Worm (Caenorhabditis elegans) whole organism, young adult: ENCODE data around the gene R05G6.9.
"Not testable (repeated sequence)": the region's sequence is repeated elsewhere in the genome, so short reads cannot be mapped to it uniquely, and the experiment has no call there.

ENCODE experiments used
- akir-1 ChIP-seq: fragments of 200-800 bp; sonication (Bioruptor generic); optimal IDR thresholded peaks from 2 replicates; lab custom pipeline; 2018; ENCODE audit warnings: mild to moderate bottlenecking, missing genetic modification characterization, moderate library complexity, missing compliant biosample characterization
- ceh-100 ChIP-seq: fragments of 200-800 bp; sonication (Bioruptor generic); IDR thresholded peaks from 2 replicates; pipeline ENCODE4 v1.3.6; 2022; ENCODE audit warnings: missing genetic modification reagents, missing genetic modification characterization, missing compliant biosample characterization
- ceh-58 ChIP-seq: fragments of 200-800 bp; sonication (Bioruptor generic); IDR thresholded peaks from 2 replicates; pipeline ENCODE4 v1.3.6; 2022; ENCODE audit warnings: missing genetic modification characterization, missing compliant biosample characterization
- dpff-1 ChIP-seq: sonication (generic microtip); optimal IDR thresholded peaks from 2 replicates; lab custom pipeline; 2017; ENCODE audit warnings: mild to moderate bottlenecking, missing genetic modification characterization, missing compliant biosample characterization
- fkh-3 ChIP-seq: sonication (generic microtip); optimal IDR thresholded peaks from 2 replicates; lab custom pipeline; 2016; ENCODE audit warnings: mild to moderate bottlenecking, missing genetic modification characterization, missing compliant biosample characterization
- him-1 ChIP-seq: sonication (generic microtip); optimal IDR thresholded peaks from 2 replicates; lab custom pipeline; 2016; ENCODE audit warnings: missing genotype, missing genetic modification reagents, missing genetic modification characterization, missing compliant biosample characterization
- let-607 ChIP-seq, 2 experiments: fragments of 200-800 bp in 1 of 2; sonication (Bioruptor generic) in 1 of 2; sonication (generic microtip) in 1 of 2; optimal IDR thresholded peaks; 2 replicates each; lab custom pipeline; 2016 to 2018; ENCODE audit warnings: mild to moderate bottlenecking in 2 of 2, missing compliant biosample characterization in 2 of 2, missing genetic modification characterization in 2 of 2, moderate library complexity in 2 of 2, missing genotype in 1 of 2
- lin-54 ChIP-seq: fragments of 200-800 bp; sonication (Bioruptor generic); optimal IDR thresholded peaks from 2 replicates; lab custom pipeline; 2018; ENCODE audit warnings: mild to moderate bottlenecking, missing genetic modification characterization, missing compliant biosample characterization
- nhr-27 ChIP-seq: fragments of 200-800 bp; sonication (Bioruptor generic); optimal IDR thresholded peaks from 2 replicates; lab custom pipeline; 2018; ENCODE audit warnings: mild to moderate bottlenecking, missing genetic modification characterization, moderate library complexity, missing compliant biosample characterization
- nhr-90 ChIP-seq: sonication (generic microtip); optimal IDR thresholded peaks from 2 replicates; lab custom pipeline; 2016; ENCODE audit warnings: missing genotype, mild to moderate bottlenecking, missing genetic modification characterization, missing compliant biosample characterization
- ztf-25 ChIP-seq: fragments of 200-800 bp; sonication (Bioruptor generic); IDR thresholded peaks from 2 replicates; pipeline ENCODE4 v1.3.6; 2022; ENCODE audit warnings: missing genetic modification reagents, missing genetic modification characterization, missing compliant biosample characterization
- ztf-6 ChIP-seq: fragments of 200-800 bp; sonication (Bioruptor generic); IDR thresholded peaks from 2 replicates; pipeline ENCODE4 v1.3.6; 2022; ENCODE audit warnings: missing genetic modification reagents, missing genetic modification characterization, missing compliant biosample characterization

ce11 chrIV:7485565-7486200 lies 30.4 kb downstream of the R05G6.9 start:
- not testable (repeated sequence) for TF ChIP-seq ceh-58 (GFP tag; lab: Robert Waterston, UW); him-1 (tag; lab: Kevin White, UChicago); ztf-6 (GFP tag; lab: Robert Waterston, UW); akir-1 (GFP tag; lab: Kevin White, UChicago); nhr-90 (tag; lab: Kevin White, UChicago); dpff-1; nhr-27 (tag; lab: Kevin White, UChicago); ztf-25 (GFP tag; lab: Robert Waterston, UW); fkh-3 (tag; lab: Kevin White, UChicago); ceh-100 (GFP tag; lab: Robert Waterston, UW); let-607 (tag; optimal IDR thresholded peaks at IDR 0.05; lab: Kevin White, UChicago)
- peak; percentile 47 for TF ChIP-seq lin-54
